Fruit fly (Drosophila melanogaster) whole organism, larva: Measurements from ENCODE around the gene CG17237.

Source experiments
- noc ChIP-seq: fragments of 200-800 bp; sonication (Bioruptor generic); optimal IDR thresholded peaks from 3 replicates; lab custom pipeline; 2019; ENCODE audit warnings: missing biosample characterization, mild to moderate bottlenecking, missing genetic modification characterization, moderate library complexity

CG17237 gene

DNA sequence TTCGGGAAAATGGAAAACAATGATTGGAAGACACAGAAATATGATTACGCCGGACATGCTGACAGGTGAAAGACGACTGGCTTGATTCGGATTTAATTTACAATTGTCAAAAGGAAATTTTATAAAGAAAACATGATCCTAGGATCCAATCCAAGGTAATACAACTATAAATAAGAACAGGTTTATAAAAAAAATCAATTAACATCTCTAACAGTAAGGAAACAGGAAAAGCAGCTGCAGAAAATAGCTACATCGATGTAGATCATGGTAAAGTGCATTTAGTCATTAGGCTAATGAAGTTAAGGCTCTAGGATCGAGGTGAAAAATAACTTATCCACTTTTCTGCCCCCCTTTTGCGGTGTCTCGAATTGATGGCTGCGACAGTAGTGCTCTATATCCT is at the start of gene CG17237:
CG17237 (minus strand) TSS at position 101 of the 400 bp plus-strand sequence.
- no peak for TF ChIP-seq noc (tag; lab: Kevin White, UChicago)

DNA sequence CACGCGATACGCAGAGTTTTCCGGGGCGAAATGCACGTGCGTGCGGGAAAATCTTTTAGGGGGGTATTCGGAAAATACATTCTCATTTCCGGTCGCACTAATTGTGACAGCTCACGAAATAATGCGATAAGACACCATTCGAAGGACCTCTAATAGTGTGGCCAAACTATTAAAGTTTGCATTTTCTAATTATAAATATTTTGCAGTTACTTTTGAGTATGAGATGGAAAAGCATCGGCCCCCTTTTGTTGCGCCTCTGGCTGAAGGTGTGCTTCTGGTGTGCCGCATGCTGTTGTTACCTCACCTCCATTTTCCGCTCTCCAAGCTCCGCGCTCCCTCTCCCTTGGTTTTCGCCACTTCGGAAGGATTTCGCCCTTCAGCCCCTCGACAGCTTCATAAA is 24.9 kb upstream of the CG17237 start:
- no peak for TF ChIP-seq noc (tag; lab: Kevin White, UChicago)

DNA sequence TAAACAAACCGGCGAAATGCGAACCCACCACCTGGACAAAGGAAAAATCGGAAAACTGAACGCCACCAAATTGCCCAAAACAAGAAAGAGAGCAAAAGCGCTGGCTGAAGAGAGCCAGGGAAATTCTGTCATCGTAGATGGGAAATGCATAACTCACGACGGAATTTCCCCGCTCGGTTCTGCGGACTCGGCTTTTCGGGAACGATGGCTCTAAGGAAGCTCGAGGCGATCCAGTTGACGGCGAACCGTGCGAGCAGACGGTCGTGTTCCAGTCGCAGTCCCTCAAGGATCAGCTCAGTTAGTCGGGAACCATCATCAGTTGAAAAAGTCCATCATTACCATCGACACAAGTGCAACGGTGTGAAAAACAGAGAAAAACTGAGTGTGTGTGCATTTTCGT is 22.2 kb upstream of the CG17237 start, which contains the start of gene eys:
eys (plus strand) TSS at position 232 of the 400 bp plus-strand sequence.
- TF ChIP-seq noc (tag; lab: Kevin White, UChicago) = no peak

DNA sequence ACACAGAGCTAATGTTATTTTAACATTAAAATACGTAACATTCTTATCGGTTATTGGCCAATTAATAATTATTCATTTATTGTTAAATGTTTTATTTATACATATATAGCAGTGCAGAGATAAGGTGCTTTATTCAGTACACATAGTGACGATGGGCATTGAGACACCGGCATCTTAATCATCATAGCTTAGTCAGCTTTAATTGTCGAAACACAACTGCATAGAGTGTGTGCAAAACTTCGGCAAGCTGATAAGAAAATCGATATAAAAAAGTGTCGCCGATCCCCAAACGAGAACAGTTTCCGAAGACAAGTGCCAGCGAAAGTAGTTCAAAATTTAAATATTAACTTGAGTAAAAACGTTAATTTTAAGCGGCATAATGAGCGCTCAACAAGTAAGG is 18.4 kb upstream of the CG17237 start, which contains the start of gene CG16995:
CG16995 (plus strand) TSS at position 301 of the 400 bp plus-strand sequence.
- no peak for TF ChIP-seq noc (tag; lab: Kevin White, UChicago)

DNA sequence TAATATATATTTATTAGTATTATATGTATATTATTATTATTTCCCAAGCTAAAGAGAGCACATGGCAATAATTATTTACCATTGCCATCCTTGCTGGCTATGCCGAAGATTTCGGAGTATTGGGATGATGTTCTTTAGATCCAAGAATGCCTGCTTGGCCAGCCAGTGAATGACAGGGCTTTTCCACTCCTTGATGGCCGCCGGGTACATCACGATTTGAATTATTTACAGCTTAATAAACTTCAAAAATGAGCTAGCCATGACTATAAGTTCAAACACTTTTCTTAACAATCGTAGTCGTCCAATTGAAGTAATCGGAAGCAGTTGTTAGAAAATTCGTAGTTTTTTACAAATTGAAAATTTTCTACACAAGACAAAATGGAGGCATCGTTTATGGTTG is 10.6 kb upstream of the CG17237 start, which contains the start of gene CG31949:
CG31949 (plus strand) TSS at position 301 of the 400 bp plus-strand sequence.
- no peak for TF ChIP-seq noc (tag; lab: Kevin White, UChicago)

DNA sequence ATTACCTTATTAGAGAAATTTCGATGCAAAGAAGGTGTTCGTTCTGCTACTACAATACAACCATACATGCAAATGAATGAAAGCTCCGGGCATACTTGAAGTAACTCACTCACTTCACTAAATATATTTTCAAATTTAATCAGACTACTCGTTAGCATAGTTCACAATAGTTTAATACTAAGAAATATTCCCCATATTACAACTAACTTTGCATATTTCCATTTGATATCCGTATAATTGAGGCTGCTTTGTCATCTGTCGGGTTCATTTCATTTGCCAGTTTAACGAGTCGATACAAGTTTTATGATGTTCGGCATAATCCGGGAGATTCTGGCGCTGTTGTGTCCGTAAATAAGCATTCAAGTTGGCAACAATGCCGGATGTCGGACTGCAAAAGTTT is 1.4 kb upstream of the CG17237 start, which contains the start of gene robl22E:
robl22E (minus strand) TSS at position 101 of the 400 bp plus-strand sequence.
- TF ChIP-seq noc (tag; lab: Kevin White, UChicago) = no peak

DNA sequence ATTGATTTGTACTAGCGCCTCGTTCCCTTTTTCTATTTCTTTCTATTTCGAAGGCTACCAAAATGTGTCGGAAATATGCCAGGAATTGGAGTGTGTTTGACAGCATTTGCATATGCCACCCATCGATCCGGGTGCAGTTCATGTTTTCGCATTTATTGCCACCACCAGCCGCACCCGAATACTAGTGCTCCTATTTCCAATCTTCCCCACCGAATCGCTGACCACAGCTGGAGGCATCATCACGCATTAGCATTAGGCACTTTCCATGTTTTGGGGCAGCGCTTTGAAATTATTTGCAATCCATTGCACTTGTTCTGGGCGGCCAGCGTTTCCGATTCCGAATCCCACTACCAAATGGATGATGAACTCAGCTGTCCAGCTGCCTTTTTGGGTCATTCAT is 1.4 kb downstream of the CG17237 start, which contains the start of gene CG42658:
CG42658 (minus strand) TSS at position 101 of the 400 bp plus-strand sequence.
- no peak for TF ChIP-seq noc (tag; lab: Kevin White, UChicago)

DNA sequence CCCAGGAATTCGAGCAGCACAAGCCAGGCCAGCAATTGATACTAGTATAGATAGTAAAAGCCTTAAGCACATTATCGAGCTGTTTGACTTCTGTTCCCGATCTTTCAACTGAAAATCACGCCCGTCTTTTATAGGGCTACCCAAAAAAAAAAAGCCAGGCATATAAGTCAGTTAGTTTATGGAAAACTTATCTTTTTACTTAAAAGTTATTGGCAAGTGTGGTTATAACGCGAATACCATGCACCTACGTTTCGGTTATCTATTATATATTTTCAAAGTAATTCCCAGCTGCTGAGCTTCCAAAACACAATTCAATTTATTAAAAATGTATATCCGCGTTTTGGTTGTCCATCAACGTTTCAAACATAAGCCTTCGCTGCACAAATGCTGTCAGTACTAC is 2.4 kb downstream of the CG17237 start, which contains the start of gene CG31681:
CG31681 (minus strand) TSS at position 101 of the 400 bp plus-strand sequence.
- no peak for TF ChIP-seq noc (tag; lab: Kevin White, UChicago)

DNA sequence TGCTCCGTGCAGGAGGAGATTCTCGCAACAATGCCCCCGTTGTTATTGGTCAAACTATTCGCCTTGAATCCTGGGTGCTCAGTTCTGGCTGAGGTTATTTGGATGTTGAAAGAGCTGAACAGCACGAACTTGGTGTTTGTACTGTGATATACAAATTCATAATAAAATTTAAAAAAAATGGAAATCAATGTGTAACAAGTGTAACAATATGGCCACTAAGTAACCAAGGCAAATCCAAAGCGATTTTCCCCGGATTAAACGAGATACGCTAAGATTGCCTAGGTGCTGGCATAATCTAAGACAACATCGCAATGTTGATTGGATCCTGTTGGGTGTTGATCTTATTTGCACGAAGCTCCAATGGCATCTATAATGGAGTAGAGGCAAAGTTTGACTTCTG is 4.4 kb downstream of the CG17237 start, which contains the start of gene CG4271:
CG4271 (plus strand) TSS at position 301 of the 400 bp plus-strand sequence.
- no peak for TF ChIP-seq noc (tag; lab: Kevin White, UChicago)

DNA sequence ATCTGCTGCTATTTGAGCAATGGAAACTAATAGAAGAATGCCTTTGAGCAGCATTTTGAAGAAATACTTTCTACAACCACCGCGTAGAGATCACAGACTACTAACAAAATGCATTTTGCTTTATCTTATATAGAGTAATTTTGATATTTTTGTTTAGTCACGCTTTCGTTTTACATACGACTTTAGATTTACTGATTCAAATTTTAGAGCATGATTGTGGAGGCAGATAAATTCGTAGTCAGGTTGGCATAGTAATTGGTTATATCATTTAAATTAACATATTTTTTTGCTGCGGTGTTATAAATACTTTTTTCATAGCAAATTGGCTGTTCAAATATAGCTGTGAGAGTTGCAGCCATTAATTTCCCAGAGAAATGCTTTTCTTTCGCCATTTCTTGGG is 20.2 kb downstream of the CG17237 start, which contains the start of gene CG17242:
CG17242 (minus strand) TSS at position 101 of the 400 bp plus-strand sequence.
- TF ChIP-seq noc (tag; lab: Kevin White, UChicago) = no peak

DNA sequence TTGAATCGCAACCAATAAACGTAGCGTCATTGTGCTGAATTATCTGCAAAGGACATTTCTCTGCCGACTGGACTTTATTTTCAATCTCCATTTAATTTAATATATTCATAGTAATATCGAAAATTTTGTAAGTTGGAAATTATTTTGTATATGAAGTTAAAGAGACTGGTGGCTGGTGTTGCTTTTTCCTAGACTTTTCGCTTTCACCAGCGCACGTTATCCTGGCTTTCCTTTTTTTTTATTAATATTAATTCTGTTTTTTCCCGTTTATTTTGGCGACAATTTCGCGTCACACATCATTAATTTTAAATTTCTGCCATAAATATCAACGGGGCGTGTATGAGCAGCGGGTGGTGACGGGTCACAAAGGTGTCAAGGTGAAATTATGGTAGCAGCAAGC is 24.0 kb downstream of the CG17237 start, which contains the start of gene CG34049:
CG34049 (minus strand) TSS at position 101 of the 400 bp plus-strand sequence.
- no peak for TF ChIP-seq noc (tag; lab: Kevin White, UChicago)

DNA sequence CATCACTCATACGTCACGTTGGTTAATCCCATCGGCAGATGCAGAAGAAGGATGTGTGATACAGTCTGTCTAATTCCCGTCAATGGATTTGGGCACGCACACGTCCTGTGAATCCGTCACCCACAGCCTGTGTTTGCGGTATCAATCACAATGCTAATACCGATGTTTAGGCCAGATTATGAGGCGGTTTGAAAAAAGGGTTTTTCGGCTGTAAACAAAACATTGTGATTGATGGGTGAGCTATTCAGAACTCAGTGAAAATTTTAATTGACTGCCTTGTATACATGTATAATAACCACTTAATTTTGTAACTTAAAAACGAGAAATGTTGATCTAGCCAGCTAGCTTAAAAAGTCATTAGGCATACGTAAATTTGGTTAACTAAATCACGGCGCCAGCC is 26.1 kb downstream of the CG17237 start, which contains the start of gene CG4270:
CG4270 (plus strand) TSS at position 301 of the 400 bp plus-strand sequence.
- no peak for TF ChIP-seq noc (tag; lab: Kevin White, UChicago)

DNA sequence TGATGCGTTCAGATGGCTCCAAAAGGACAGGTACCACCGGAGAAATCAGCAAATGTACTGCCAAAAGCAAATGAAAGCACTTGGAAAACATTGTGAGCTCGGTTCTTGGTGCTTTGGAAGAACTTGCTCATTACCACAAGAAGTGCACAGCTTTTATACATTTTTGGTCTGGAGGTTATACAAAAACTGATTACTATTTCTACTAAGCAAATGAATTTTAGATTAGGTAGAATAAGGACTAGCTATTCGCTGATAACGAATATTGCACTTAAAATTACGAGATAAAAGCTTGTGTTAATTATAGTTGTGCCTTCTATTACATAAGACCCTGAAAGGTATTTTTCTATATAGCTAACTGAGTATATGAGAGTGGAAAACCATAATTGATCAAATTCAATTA is 34.3 kb downstream of the CG17237 start, which contains the start of gene Send1:
Send1 (minus strand) TSS at position 101 of the 400 bp plus-strand sequence.
- no peak for TF ChIP-seq noc (tag; lab: Kevin White, UChicago)

DNA sequence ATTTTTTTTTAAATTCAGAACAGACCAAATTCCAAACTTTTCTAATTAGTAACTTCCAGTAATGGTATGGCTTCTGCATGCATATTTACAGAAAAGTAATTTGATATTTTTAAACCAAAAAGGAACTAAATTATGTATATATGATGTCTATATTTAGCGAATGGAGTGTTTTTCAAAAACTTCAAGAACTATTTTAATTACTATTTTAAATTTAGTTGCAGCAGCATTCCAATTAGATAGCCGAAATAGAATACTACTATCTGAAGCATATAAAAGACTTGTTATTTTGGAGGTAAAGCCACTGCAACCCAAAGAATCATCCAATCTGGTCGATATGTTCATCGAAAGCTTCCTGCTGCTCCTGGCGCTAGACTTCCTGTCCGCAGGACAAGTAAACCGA is 36.5 kb downstream of the CG17237 start, which contains the start of gene CG17234:
CG17234 (plus strand) TSS at position 301 of the 400 bp plus-strand sequence.
- TF ChIP-seq noc (tag; lab: Kevin White, UChicago) = no peak

DNA sequence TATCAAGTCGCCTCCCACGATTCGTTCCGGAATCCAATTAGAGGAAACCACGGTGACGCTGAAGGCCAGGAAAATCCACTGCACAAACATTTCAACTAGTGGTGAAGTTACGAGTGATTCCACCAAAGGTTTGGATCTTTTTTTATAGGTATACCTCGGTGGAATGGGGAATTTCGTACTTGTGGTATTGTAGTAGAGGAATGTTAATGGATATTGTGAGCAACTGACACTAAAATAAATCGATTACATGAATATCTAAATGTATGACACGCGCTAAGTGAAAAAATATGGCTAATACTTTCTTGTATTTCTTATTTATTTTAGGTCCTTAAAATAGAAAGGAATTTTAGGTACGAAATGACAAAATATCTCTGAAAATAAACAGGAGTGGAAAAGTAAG is 37.0 kb downstream of the CG17237 start, which contains the start of gene CG17239:
CG17239 (minus strand) TSS at position 101 of the 400 bp plus-strand sequence.
- TF ChIP-seq noc (tag; lab: Kevin White, UChicago) = no peak

DNA sequence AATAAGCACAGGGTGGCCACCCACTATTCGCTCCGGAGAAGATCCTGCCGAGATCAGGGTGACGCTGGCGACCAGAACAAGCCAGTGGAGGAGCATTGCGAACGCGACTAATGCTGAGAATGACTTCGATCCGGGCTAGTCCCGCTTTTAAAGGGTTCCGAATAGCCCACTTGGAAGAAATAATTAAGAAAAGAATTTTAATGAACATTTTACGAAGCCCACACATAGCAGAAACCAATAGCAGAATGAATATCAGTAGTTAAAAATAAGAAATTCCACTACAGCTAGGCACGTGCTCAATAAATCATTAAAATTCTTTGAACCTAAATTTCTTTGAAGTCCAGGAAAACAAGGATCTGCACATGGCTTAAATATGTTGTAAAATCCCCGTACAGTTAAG is 38.0 kb downstream of the CG17237 start, which contains the start of gene Ser12:
Ser12 (minus strand) TSS at position 101 of the 400 bp plus-strand sequence.
- TF ChIP-seq noc (tag; lab: Kevin White, UChicago) = no peak

DNA sequence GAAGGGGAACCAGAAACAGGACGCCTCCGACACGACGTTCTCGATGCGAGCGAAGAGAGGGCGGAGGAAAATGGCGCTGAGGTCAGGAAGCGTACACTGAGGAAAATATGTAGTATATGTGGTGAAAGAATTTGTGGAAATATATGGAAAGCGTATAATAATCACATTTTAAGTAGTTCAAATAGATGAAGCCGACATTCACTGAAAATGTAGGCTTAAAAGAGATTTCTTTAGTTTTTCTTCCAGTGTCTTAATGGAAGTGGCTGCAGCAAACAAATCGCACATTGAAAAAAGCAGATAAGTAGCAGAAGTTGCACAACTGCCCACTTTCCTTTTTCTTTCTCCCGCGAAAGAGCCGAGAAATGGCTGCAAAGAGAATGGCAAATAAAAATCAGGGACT is 39.6 kb downstream of the CG17237 start:
- no peak for TF ChIP-seq noc (tag; lab: Kevin White, UChicago)
